Worm (Caenorhabditis elegans) whole organism, young adult: ENCODE data around the gene K07E3.4.

Experiments
- ama-1 ChIP-seq, 3 experiments: fragments of 150-350 bp in 1 of 3; sonication (generic microtip) in 2 of 3; optimal IDR thresholded peaks; 2 replicates each; lab custom pipeline; 2014 to 2018; ENCODE audit warnings: missing biosample characterization in 2 of 3, missing genetic modification characterization in 2 of 3, missing genetic modification reagents in 2 of 3
- ccch-3 ChIP-seq: fragments of 200-800 bp; sonication (Bioruptor generic); optimal IDR thresholded peaks from 2 replicates; lab custom pipeline; 2018; ENCODE audit warnings: mild to moderate bottlenecking, missing genetic modification characterization, missing compliant biosample characterization
- ekl-4 ChIP-seq: fragments of 200-800 bp; sonication (Bioruptor generic); IDR thresholded peaks from 2 replicates; pipeline ENCODE4 v1.3.6; 2022; ENCODE audit warnings: missing genetic modification reagents, missing genetic modification characterization, missing compliant biosample characterization
- him-1 ChIP-seq: sonication (generic microtip); optimal IDR thresholded peaks from 2 replicates; lab custom pipeline; 2016; ENCODE audit warnings: missing genotype, missing genetic modification reagents, missing genetic modification characterization, missing compliant biosample characterization
- nfya-1 ChIP-seq: sonication (generic microtip); optimal IDR thresholded peaks from 2 replicates; lab custom pipeline; 2017; ENCODE audit warnings: antibody characterized with exemption, missing compliant biosample characterization, missing genetic modification characterization, borderline replicate concordance; ENCODE audit not compliant: insufficient read depth
- nhr-120 ChIP-seq: fragments of 200-800 bp; sonication (Bioruptor generic); IDR thresholded peaks from 2 replicates; pipeline ENCODE4 v1.3.6; 2022; ENCODE audit warnings: missing genetic modification characterization, missing compliant biosample characterization
- xnd-1 ChIP-seq: sonication (generic microtip); optimal IDR thresholded peaks from 2 replicates; lab custom pipeline; 2016; ENCODE audit warnings: missing genotype, missing genetic modification reagents, missing genetic modification characterization, missing compliant biosample characterization

ce11 chrX:8037365-8037764, 46.5 kb downstream of the K07E3.4 start:
- no peak for TF ChIP-seq xnd-1 (tag; lab: Kevin White, UChicago)
- TF ChIP-seq nfya-1 (tag; lab: Kevin White, UChicago): no peak
- TF ChIP-seq him-1 (tag; lab: Kevin White, UChicago): peak; percentile 50
- TF ChIP-seq nhr-120 (GFP tag; lab: Robert Waterston, UW): no peak
- TF ChIP-seq ccch-3 (GFP tag; lab: Kevin White, UChicago): no peak
- no peak for TF ChIP-seq ama-1 (optimal IDR thresholded peaks at IDR 0.05; lab: Kevin White, UChicago)
- no peak for TF ChIP-seq ama-1 (GFP tag; optimal IDR thresholded peaks at IDR 0.05; lab: Kevin White, UChicago)
- no peak for TF ChIP-seq ekl-4 (GFP tag; lab: Robert Waterston, UW)
